Fruit fly (Drosophila melanogaster) whole organism, larva: ENCODE measurements around the gene CG3792.

ENCODE experiments used
- noc ChIP-seq: fragments of 200-800 bp; sonication (Bioruptor generic); optimal IDR thresholded peaks from 3 replicates; lab custom pipeline; 2019; ENCODE audit warnings: missing biosample characterization, mild to moderate bottlenecking, missing genetic modification characterization, moderate library complexity

CG3792 gene

DNA sequence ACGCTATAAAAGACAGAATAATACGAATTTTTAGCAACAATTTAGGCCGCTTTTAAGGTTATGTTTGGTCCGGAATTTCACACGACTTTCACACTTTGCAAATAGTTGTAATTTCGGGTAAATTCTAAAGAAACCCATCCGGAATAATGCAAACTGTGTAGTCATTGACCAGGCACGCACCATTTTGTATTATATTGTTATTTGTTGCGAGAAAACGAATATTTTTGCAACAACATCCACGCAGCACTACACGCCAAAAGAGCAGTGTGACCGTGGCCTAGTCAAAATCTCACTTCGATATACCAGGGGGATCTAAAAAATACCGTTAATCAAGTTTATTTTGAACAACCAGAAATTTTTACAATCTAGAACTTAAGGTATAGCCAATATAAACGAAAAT lies 9.6 kb upstream of the CG3792 start, which contains the start of gene eIF3i:
eIF3i (minus strand) TSS at position 265 of the 400 bp plus-strand sequence.
- no peak for TF ChIP-seq noc (tag; lab: Kevin White, UChicago)

DNA sequence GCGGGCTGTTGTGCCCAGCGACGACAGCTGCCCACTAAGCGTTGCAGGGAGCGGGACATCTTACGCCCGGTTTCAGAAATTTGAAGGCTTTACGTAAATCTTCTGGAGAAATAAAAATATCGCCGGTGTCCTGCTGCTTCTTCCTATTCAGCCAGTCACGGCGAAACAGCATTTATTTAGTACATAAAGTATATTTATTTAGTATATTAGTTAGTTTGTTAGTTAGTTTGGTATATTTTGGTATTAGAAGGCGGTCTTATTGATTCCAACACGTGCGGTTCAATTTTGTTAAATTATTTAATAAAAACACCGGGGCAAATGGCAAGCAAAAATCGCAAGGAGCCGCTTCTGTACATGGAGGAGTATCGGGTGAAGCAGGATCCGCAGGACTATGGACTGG lies 8.3 kb upstream of the CG3792 start, which contains the start of the genes Scox and Polr1C:
Scox (minus strand) TSS at position 169 of the 400 bp plus-strand sequence.
Polr1C (plus strand) TSS at position 238 of the 400 bp plus-strand sequence.
- no peak for TF ChIP-seq noc (tag; lab: Kevin White, UChicago)

DNA sequence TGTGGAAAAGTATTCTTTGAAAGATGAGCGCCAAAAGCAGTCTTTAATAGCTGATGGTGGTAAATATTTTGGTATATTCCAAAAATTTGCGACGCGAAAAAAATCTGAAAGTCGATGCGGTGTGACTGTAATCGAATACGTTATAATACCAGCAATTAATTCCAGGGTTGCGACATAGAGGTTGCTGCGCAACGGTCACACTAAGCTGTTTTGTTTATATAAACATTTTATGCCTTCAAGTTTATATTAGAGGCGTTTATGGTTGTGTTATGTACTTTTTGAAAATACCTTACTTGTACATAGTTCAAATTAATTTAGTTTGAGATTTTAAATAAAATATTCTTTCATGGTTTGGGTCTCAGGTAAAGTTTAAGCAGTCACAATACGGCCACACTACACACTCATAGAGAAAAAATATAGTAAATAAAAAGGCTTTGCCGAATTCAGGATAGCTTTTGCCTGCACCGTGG lies 5.7 kb upstream of the CG3792 start, which contains the start of gene CG14043:
CG14043 (plus strand) TSS at position 374 of the 470 bp plus-strand sequence.
- TF ChIP-seq noc (tag; lab: Kevin White, UChicago): no peak

DNA sequence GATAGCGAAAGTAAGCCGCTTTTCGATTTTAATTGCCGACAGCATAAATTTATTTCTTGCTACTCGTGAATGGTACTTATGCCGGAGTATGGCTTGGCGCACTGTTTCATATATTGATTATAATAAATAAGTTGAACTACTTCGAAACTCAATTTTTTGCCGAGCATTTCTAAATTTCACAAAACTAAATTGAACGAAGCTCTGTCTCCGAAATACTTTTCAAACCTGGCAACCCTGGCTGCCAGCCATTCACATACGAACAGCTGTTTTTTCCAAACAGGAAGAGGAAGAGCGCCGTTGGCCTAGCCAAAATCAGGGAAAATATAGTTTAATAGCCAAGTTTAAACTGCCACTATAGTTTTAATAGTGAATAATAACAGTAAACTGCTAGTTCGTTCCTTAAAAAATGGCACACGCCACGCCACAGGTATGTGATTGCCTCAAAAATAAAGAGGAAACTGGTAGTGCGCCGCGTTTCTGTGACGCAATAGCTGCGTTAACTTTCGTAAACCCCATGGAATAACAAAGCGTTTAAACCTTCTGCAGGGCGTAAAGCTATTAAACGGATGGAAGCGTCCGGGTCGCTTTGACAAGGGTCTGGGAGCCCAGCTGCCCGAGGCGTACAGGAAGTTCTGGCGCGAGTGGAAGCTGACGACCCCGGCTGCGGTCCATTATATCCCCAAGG lies 3.2 kb upstream of the CG3792 start, which contains the start of gene mRpL28:
mRpL28 (plus strand) TSS at position 246 of the 685 bp plus-strand sequence.
- no peak for TF ChIP-seq noc (tag; lab: Kevin White, UChicago)

DNA sequence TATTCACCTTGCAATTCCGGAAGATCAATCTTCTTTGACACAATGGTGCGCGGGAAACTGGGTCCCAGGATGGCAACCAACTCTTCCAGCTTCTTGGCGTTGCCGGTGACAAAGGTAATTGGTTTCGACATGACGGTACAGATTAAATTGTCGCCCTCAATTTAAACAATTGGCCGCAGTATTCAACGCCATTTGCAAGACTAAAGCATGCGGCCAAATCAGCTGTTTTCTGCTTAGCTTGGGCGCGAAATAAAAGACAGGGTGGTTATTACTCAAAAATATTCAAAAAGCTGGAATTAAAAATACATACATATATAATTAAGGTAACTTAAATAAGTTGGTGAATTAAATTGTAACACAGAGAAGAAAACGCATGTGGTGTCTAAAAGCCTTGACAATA lies 2.0 kb downstream of the CG3792 start, which contains the start of gene CG8891:
CG8891 (minus strand) TSS at position 242 of the 400 bp plus-strand sequence.
- no peak for TF ChIP-seq noc (tag; lab: Kevin White, UChicago)

DNA sequence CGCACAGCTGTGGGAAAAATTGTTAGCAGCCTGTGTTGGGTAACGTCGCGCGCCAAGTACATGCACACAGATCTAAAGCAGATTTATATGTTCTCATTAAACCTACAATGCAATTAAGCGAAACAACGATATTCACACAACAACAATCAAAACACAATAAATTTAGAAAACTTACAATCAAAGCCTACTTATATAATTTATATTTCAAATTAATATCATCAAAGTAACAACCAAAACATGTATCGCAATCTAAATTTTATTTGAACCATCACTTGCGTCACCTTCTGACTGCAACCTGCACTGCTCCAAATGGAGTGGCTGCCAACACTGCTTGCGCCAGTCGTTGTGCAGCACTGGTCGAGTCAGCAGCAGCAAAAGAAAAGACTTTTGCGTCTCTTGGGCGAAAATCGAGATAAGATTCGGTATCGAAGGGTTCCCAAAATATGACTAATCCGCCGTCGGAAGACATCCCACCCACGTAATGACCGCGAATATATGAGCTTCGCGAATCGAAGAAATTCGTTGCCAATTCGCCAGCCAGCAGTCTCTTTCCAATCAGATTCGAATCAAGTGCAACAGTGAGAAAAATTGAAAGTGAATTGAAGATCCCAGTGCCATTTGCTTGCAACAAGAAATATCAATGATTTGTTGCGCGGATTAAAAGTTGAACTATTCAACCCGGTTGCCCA lies 4.3 kb downstream of the CG3792 start, which contains the start of the genes CG8892 and CG34126:
CG8892 (minus strand) TSS at position 315 of the 689 bp plus-strand sequence.
CG34126 (plus strand) TSS at position 337 of the 689 bp plus-strand sequence.
- TF ChIP-seq noc (tag; lab: Kevin White, UChicago): peak; percentile 98

DNA sequence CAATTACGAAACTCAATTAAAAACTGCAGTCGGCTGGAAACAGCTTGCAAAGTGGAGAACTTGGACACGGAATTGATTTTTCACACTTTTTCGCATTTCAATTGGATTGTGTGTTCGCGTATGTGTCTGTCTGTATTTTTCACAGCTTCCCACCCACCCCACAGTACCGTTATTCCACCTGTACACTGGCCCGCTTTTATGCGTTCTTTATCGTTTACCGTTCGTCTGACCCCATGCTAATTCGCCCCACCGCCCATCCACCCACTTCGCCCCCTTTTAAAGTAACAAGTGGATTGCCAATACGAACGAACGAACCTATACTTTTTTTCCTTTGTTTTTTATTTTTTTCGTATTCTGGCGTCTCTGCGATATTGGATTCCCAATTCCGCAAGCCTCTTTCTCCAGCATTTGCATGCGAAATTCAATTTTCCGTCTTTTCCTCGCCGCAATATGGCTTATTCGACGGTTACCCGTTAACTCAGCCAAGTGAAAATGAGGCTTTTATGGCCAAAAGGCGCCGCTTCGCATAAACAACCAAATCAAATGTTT lies 5.1 kb downstream of the CG3792 start:
- no peak for TF ChIP-seq noc (tag; lab: Kevin White, UChicago)

DNA sequence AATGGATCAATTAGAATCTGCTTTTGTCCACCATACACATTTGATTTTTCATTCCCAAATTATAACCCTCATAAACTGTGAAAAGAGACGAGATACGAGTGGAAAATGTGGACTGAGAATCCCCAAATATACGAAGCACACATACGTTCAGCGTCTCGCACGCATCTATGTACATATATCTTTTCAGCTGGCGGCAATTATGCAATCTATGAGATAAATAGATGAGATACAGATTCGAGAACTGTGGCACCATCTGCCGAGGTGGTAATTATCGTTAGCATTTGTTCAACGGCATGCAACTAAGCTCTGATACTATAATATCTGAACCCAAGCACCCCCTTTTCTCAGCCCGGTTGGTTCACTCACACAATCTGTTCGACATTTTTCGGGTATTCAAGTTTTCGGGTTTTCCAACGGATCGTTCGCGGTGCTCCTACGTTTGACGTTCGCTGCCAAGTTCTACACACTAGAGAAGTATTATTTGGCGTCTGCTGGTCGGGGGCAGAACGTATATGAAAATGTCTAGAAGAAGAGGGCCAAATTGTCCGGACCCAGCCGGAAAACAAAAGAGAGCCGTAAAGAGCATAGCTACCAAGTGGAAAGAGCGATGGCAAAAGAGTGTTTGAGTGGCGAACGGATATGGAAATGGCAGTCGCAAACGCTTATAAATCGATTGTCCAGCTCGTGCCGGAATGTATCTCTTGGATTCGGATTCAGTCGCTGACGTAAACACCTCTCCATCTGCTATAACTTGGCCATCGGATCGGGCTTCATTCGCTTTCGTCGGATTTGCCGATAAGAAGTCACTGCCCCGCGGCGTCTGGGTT lies 18.1 kb downstream of the CG3792 start:
- no peak for TF ChIP-seq noc (tag; lab: Kevin White, UChicago)

DNA sequence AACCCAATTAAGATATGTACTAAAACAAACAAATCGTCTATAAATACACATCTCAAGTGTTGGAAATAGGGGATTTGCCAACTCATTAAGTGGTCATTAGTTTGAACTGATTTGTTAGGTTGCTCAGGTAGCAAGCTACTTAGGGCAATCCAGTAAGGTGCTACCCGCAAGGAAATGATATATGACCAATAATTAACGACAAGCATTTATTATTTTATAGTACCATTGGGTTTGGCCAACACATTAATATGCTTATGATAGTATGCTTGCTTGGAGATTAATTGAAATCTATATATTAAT lies 18.7 kb downstream of the CG3792 start:
- no peak for TF ChIP-seq noc (tag; lab: Kevin White, UChicago)

DNA sequence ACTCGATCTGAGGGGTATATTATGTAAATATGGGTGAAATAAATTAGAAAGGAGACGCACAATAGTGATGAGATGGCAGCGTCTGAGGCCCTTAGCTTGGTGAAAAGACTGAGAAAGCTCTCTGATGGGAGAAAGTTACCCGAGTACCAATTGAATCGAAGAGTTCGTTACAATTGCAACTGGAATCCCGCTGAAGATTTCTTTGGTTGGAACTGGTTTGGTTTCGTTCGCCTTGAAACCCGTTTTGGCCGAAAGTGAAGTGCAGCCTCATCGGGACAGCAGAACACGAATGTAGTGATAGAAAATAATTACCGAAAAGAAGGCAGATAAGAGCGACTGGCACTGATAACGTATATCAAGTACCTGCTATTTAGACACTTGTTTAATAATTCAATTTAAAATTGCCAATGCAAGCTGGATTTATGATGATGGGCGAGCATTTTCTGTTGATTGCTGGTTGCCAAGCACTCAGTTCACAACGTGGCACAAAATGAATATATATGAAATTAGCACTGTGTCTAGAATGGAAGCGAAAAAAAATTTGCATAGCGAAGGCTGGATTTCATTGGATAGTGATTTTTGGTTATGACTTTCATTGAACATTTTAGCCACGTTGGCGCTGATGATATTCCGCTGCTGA lies 19.3 kb downstream of the CG3792 start:
- no peak for TF ChIP-seq noc (tag; lab: Kevin White, UChicago)

DNA sequence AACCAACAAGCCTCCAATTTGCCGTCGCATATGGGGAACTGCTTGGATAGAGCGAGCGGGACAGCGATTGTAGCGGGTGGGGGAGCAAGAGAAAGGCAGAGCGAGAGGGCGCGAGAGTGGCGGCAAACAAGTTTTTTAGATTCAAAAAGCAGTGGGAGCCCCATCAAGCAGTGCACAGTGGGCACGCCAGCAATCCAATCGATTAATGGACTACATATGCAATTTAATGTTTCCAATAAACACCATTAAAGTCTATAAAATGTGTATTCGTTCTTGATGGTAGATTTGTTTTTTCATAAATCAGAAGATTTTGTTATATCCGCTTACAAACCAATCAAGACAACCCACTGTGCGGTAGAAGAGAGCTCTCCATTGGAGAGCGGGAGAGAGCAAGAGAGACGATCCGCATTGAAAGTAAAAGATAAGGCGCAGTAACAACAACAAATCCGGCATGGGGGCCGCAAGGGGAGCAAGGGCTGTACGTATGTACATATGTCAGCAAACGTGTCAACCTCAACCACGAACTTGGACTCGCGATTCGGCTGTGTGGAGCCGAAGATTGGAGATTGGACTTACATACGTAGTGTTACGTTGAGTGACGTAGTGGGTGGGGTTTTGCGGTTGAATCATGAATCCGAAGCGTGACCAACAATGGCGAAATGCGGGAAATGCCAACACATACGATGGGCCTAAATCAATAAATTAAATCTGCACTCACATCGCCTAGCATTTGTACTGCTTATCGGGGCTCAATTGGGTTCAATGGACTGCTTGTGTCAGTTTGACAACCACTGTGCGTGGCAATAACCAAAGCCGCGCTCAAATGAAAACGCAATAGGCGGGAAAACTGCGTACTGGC lies 20.5 kb downstream of the CG3792 start:
- peak; percentile 96 for TF ChIP-seq noc (tag; lab: Kevin White, UChicago)

DNA sequence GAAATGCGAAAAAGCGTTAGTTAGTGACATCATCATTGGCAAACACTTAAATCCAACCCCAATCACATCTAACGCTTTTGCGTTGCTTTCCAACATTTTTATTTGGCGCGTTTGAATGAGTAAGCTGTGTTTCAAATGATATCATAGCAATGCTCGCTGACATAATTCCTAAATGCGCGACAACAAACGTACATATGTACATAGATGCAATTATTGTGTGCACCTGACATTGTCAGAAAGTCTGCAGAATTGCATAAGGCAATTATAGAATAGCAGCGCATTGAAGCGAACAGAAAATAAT lies 21.1 kb downstream of the CG3792 start:
- no peak for TF ChIP-seq noc (tag; lab: Kevin White, UChicago)

DNA sequence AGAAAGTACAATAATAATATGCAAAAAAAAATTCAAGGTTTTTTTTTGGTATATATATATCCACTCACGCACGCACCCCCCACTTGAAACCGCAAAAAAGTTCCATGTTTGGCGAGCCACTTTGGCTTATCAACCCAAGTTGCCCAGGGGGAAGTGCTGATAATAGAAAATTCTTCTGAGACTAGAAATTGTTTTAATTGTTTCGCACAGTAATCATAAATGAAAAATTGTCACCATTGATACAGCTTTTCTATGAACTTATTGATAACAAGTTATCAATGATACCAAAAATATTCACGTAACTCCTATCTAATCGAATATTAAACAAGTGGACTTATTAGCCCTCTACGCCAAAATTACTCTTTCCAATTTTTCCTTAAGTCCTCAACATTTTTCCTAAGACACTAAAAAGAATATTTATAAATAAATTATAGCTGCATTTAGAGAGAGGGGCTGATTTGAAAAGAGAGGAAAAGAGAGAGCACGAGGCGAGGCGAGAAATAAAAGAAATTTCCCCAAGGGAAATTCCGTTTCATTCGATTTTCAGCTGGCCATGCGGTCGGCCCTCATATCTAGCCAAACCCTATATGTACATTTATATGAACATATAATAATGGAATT lies 21.6 kb downstream of the CG3792 start:
- TF ChIP-seq noc (tag; lab: Kevin White, UChicago): no peak
